Worm (Caenorhabditis elegans) whole organism, mixed stage, embryonic: ENCODE measurements around the gene hsd-2.

Experiments
- blmp-1 ChIP-seq: fragments of 150-350 bp; optimal IDR thresholded peaks from 2 replicates; lab custom pipeline; 2014; ENCODE audit warnings: missing biosample characterization, missing genetic modification characterization
- ceh-43 ChIP-seq: fragments of 200-800 bp; sonication (Bioruptor generic); optimal IDR thresholded peaks from 2 replicates; lab custom pipeline; 2018; ENCODE audit warnings: mild to moderate bottlenecking, missing genetic modification characterization, moderate library complexity, missing compliant biosample characterization
- ces-1 ChIP-seq: fragments of 150-350 bp; optimal IDR thresholded peaks from 2 replicates; lab custom pipeline; 2014; ENCODE audit warnings: missing biosample characterization, missing genetic modification reagents, missing genetic modification characterization
- elt-1 ChIP-seq: sonication (generic microtip); optimal IDR thresholded peaks from 2 replicates; lab custom pipeline; 2017; ENCODE audit warnings: missing genetic modification characterization, mild to moderate bottlenecking, missing compliant biosample characterization, antibody characterized with exemption, moderate library complexity, borderline replicate concordance; ENCODE audit not compliant: insufficient read depth
- elt-3 ChIP-seq: fragments of 150-350 bp; optimal IDR thresholded peaks from 2 replicates; lab custom pipeline; 2014; ENCODE audit warnings: missing biosample characterization, missing genetic modification characterization
- hlh-1 ChIP-seq: fragments of 150-350 bp; optimal IDR thresholded peaks from 2 replicates; lab custom pipeline; 2014; ENCODE audit warnings: missing biosample characterization, missing genetic modification reagents, missing genetic modification characterization
- lin-13 ChIP-seq: fragments of 150-350 bp; optimal IDR thresholded peaks from 2 replicates; lab custom pipeline; 2014; ENCODE audit warnings: missing biosample characterization, missing genetic modification characterization
- mls-2 ChIP-seq: sonication (generic microtip); optimal IDR thresholded peaks from 2 replicates; lab custom pipeline; 2016; ENCODE audit warnings: mild to moderate bottlenecking, missing genetic modification characterization, moderate library complexity, missing compliant biosample characterization
- nhr-237 ChIP-seq: fragments of 150-350 bp; optimal IDR thresholded peaks from 2 replicates; lab custom pipeline; 2014; ENCODE audit warnings: missing biosample characterization, missing genetic modification characterization
- nhr-28 ChIP-seq: fragments of 150-350 bp; optimal IDR thresholded peaks from 2 replicates; lab custom pipeline; 2014; ENCODE audit warnings: missing biosample characterization, missing genetic modification characterization
- sptf-1 ChIP-seq: sonication (generic microtip); optimal IDR thresholded peaks from 2 replicates; lab custom pipeline; 2017; ENCODE audit warnings: mild to moderate bottlenecking, missing genetic modification characterization, moderate library complexity, missing compliant biosample characterization
- unc-62 ChIP-seq: fragments of 150-350 bp; optimal IDR thresholded peaks from 2 replicates; lab custom pipeline; 2014; ENCODE audit warnings: missing biosample characterization, missing genetic modification reagents, missing genetic modification characterization
- ztf-11 ChIP-seq: fragments of 150-350 bp; optimal IDR thresholded peaks from 2 replicates; lab custom pipeline; 2014; ENCODE audit warnings: missing biosample characterization, missing genetic modification characterization

DNA sequence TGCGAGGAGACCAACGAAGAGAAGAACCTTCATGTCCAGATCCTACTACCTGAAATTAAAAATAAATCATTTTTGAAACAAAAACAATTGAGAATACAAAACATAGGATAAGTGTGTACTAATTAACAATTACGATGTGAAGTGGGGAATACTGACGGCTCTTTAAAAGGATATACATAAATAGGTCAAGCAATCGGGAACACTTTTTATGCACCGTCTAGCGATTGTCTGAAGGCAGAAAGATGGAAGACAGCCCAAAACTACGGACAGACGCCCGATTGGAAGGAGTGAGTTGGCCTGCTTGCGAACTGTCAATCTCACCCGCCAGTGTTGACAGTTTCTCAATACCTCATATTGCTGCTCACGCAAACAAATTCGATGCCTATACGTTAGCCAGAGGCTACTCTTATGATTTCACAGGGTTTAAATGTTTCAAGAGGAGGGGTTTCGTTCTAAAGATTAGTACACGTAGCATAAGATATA lies 34.1 kb upstream of the hsd-2 start, which contains the start of gene calu-1:
- TF ChIP-seq ceh-43 (GFP tag; lab: Kevin White, UChicago) (no peak), ztf-11 (tag; lab: Kevin White, UChicago) (no peak), elt-1 (tag; lab: Kevin White, UChicago) (no peak), blmp-1 (tag; lab: Kevin White, UChicago) (no peak), lin-13 (no peak), nhr-237 (no peak), mls-2 (tag; lab: Kevin White, UChicago) (no peak), elt-3 (no peak), hlh-1 (tag; lab: Kevin White, UChicago) (no peak), unc-62 (GFP tag; lab: Kevin White, UChicago) (no peak), sptf-1 (tag; lab: Kevin White, UChicago) (no peak), ces-1 (GFP tag; lab: Kevin White, UChicago) (no peak), nhr-28 (no peak)
